Worm (Caenorhabditis elegans) whole organism, dauer: Measurements from ENCODE around the gene fzr-1.

Source experiments
- unc-62 ChIP-seq: sonication (generic microtip); optimal IDR thresholded peaks from 2 replicates; lab custom pipeline; 2017; ENCODE audit warnings: missing biosample characterization, missing genetic modification reagents, missing genetic modification characterization

Gene fzr-1

DNA sequence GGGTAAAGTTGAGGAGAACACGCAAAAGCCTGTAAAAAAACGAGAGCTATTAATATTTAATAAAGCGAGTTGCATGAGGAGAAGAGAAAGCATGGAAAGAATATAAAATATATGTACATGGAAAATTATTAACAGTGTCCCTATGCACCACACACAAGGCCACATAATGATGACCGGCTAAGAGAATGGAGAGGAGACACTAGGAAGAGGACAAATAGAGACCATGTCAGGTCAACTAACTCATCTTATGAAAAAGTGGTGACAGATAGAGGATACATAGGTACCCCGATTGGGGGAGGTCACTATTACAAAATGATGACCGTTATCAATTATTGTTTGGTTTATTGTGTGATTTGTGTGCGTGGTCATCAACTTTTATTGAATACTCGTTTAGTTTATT, at the start of gene fzr-1:
fzr-1 (minus strand) TSS at position 29 of the 400 bp plus-strand sequence.
- TF ChIP-seq unc-62 (GFP tag; lab: Kevin White, UChicago), result no peak

DNA sequence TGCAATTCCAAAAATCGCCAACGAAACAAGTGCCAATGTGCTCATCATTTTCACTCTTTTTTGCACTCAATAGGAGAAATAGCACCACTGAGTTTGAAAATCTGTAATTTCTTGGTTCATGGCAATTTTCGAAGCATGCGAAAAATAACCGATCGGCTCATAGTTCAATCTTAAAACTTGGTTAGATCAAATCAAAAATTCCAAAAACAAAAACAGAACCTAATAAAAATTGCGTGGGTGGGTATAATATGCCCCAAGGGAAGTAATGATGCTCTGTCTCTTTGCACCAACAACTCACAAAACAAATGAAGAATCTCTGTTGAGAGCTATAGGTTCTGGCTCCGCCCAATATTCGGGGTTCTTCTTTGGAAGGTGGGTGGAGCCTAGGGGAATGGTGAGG, 47.6 kb upstream of the fzr-1 start, which contains the start of gene nlp-11:
nlp-11 (minus strand) TSS at position 101 of the 400 bp plus-strand sequence.
- TF ChIP-seq unc-62 (GFP tag; lab: Kevin White, UChicago), result no peak

DNA sequence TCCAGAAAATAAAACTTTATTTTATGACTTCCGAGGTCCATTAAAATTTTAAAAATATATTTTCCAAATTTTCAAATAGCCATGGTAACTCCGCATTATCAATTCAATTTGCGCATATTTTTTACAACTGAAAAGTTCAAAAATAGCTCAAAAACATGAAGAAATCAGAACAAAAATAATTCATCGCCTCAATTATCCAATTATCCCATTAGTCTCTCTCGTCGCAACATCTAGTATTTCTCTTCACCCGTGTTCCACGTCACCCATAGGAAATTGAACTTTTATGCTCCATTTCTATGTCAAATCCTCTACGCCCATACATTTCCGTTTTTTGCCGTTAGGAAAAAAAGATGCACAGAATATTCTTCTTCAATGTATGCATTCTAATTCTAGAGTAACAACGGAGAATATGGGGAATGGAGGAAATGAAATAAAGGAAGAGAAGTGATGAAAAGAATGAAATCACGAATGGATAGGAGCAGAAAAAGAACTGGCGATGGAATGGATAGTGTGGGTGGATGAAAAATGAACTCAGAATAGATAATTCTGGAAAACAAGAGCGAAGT, 45.9 kb upstream of the fzr-1 start:
- TF ChIP-seq unc-62 (GFP tag; lab: Kevin White, UChicago), result no peak

DNA sequence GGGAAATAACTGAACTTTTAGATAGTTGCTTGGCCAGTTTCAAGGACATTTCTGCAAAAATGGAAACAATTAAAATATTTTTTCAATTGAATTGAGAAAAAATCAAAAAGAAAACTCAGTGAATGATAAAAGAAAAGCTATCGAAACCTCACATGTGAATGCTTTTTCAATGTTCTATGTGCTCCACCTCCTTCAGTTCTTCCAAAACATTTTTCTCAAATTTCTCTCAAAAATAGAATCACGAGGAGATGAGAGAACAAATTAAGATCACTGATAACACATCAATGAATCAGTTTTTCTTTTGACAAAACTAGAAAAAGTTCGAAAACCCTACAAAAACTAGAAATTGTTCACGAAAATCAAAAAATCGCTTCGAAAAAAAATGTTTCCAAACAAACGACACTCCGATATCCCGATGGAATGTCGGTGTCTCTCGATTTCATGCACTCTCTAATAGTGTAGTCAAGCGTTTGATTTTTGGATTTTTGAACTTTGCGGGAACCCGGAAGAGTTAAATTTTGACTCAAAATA, 42.5 kb upstream of the fzr-1 start, which contains the start of gene ZK1320.9:
ZK1320.9 (minus strand) TSS at position 51 of the 531 bp plus-strand sequence.
- no peak for TF ChIP-seq unc-62 (GFP tag; lab: Kevin White, UChicago)

DNA sequence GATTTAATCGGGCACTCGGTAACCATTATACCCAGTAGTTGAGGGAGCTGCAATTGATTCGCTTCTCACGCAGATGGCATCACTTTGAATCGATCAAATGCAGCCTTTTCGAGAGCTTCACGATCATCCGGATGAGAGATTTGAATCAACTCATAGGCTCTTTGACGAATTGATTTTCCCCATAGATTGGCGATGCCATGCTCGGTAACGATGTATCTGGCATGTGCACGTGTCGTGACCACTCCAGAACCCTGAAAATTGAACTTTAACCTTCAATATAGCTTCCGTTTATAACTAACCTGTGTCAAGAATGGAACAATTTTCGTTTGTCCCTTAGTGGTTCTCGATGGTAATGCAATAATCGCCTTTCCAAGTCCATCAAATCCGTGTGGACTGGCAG, 39.9 kb upstream of the fzr-1 start:
- no peak for TF ChIP-seq unc-62 (GFP tag; lab: Kevin White, UChicago)

DNA sequence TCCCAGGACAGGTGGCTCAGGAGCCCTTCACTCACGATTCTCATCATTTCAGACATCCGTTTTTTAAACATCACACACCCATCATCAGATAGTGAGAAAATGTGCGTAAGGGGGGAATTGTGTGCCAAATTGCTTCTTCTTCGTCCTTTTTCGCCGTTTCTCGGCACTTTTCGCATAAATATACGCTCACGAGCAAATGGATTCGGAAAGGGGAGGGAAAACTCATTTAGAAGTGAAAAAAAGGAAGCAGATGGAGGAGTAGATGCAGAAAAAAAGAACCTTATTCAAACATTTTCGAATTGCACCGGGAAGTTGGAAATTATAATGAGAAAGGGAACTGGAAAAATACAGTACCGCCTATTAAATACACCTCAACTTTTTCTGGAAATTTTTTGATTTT, 37.8 kb upstream of the fzr-1 start:
- no peak for TF ChIP-seq unc-62 (GFP tag; lab: Kevin White, UChicago)

DNA sequence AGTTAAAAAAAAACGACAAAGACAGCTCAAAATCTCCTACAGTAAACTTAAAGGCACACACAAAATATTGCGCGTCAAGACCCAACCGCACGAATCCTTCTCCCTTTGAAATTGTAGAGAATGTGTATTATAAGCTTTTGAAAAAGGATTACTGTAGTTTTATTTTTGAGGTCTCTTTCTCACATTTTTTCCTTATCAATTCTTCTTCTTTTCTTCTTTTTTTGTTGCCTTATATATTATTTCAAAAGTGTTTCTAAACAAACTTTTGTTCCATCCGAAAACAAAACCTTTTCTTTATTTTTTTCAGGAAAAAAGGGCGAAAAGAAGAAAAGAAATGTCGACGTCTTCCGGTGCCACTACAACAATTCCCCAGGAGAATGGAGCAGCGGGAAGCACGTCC, 36.2 kb upstream of the fzr-1 start, which contains the start of gene ZK1320.13:
ZK1320.13 (plus strand) TSS at position 301 of the 400 bp plus-strand sequence.
- TF ChIP-seq unc-62 (GFP tag; lab: Kevin White, UChicago), result no peak

DNA sequence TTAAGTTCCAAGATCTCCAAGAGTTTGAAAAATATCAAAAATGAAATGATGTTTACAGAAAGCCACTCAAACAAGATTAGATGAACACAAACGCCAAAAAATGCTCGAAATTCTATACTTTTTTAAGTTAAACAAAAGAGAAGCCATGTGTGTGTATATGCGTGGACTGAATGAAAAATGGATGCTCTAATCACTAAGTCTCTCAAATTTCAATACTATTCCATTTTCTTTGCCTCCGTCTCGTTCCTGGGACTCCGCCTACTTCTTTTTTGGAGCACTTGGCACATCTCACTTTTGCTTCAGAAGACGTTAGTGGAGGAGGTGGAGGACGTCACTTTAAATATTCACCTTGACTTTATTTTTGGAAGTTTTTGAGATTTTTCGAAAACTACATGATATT, 35.6 kb upstream of the fzr-1 start:
- TF ChIP-seq unc-62 (GFP tag; lab: Kevin White, UChicago), result no peak

DNA sequence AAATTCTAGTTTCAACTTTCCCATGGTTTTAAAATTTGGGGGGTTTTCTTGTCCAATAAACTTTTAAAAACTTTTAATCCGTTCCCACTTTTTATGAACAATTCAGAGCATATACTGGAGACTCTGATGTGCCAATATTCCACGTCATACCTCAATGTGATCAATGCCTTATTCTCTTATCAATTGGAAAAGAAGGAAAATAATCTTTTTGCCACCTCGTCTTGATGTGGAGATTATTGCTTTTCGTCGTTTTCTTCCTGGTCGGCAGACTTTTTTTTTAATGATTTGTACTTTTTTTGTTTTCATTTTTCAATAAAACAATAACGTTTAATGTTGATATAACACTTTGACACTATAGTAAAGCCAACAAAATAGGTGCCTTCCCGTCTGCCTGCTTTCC, 33.2 kb upstream of the fzr-1 start:
- TF ChIP-seq unc-62 (GFP tag; lab: Kevin White, UChicago), result no peak

DNA sequence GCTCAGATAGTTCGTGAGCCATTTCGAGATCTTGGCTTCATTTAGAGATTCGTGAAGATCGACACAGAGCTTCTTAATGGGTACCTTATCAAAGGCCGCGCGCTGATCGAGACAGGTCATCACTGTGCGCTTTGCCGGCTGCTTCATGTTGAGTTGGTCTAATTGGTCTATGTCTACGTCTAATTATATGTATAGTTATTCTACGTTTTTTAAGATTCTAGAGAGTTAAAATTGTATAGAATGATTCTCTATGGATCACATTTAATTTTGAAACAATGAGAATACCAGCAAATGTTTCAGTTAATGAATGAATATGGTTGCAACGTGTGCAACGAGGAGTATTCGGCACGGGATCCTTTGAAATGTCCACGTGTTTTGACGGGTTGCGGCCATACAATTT, 30.4 kb upstream of the fzr-1 start, which contains the start of gene arc-1:
arc-1 (plus strand) TSS at position 301 of the 400 bp plus-strand sequence.
- TF ChIP-seq unc-62 (GFP tag; lab: Kevin White, UChicago), result no peak

DNA sequence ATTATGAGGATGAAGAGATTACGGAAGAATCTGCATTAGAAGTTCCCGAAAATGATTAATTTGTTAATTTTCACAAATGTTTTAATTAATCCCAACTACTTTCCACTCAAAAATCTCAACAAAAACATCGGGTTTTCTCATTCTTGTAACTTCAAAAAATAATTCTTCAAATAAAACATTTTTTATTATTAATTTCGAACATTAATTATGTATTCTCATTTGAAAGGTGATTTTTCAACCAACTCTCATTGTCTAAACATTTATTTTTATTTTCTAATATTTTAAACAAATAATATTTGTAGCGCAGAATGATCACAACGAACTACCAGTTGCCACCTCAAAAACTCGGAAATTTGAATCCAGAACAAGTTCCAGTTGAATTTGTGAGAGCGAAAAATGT, 27.0 kb upstream of the fzr-1 start, which contains the start of gene ZK1320.7:
ZK1320.7 (plus strand) TSS at position 301 of the 400 bp plus-strand sequence.
- no peak for TF ChIP-seq unc-62 (GFP tag; lab: Kevin White, UChicago)

DNA sequence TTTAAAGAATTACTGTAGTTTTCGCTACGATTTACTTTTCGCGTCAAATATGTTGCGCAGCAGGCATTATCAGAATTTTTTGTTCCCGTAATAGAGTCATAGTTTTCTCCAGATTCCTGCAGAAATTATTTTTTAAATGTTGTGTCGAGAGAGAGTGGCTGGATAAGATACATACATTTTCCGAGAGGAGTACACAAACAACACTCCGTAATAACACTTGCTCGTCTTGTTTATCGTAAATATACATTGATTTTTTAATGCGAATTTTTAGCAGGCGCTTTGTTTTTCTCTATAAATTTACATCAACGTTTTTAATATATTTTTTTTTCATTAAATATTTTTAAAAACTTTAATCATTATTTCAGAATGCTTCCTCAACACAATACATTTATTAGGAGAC, 24.7 kb upstream of the fzr-1 start, which contains the start of gene taf-8:
taf-8 (plus strand) TSS at position 360 of the 400 bp plus-strand sequence.
- no peak for TF ChIP-seq unc-62 (GFP tag; lab: Kevin White, UChicago)

DNA sequence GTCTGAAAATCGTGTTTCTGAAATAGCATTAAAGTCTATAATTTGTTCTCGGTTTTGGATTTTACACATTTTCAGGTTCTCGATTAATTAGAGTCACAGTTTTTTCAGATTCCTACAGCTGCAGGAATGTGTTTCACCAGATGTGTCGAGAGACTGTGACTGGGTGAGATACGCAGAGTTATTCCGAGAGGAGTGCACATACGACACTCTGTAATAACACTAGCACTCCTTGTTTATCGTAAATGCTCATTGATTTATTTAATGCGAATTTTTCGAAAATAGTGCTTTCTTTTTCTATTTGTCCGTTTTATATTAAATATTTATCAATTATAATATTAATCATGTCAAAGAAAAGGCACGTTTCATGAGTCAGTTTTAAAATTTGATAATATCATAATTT, 23.1 kb upstream of the fzr-1 start, which contains the start of gene ZK1320.11:
ZK1320.11 (plus strand) TSS at position 243 of the 400 bp plus-strand sequence.
- no peak for TF ChIP-seq unc-62 (GFP tag; lab: Kevin White, UChicago)

DNA sequence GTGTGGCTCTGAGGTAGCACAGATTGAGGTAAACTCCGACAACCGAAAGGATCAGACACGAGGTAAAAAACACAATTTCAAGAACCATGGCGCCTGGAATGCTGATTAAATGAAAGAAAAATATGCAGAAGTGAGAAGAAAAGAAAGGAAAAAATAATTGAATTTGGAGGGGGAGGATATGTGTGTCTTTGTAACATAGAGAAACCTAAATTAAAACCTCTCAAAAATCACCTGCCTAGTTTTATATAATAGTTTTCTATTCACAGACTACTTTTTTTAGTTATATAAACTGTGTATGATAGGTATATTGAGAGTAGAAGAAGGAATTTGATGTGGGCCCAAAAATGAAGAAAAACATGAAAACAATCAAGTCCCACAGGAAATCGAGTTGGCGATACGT, 21.3 kb upstream of the fzr-1 start, which contains the start of gene ZK1320.5:
ZK1320.5 (minus strand) TSS at position 101 of the 400 bp plus-strand sequence.
- TF ChIP-seq unc-62 (GFP tag; lab: Kevin White, UChicago), result no peak

DNA sequence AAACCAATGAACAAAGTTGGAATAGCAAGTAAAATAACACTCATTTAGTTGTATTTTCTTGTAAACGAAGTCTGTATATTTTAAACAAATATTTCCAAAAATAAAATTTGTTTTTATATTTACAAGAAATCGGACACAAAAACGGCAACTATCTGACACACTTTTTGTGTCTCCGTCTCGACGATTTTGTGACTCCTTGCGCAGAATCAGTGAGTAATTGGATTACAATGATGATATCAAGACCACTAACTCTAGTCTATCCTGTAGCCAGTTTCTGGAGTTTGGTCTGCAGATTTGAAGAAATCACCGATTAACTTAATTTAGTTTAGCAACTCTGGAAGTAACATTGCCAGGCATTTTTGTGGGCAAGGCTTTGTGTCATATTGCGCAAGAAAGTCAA, 18.5 kb upstream of the fzr-1 start, which contains the start of gene cyp-13A10:
cyp-13A10 (minus strand) TSS at position 88 of the 400 bp plus-strand sequence.
- TF ChIP-seq unc-62 (GFP tag; lab: Kevin White, UChicago), result no peak

DNA sequence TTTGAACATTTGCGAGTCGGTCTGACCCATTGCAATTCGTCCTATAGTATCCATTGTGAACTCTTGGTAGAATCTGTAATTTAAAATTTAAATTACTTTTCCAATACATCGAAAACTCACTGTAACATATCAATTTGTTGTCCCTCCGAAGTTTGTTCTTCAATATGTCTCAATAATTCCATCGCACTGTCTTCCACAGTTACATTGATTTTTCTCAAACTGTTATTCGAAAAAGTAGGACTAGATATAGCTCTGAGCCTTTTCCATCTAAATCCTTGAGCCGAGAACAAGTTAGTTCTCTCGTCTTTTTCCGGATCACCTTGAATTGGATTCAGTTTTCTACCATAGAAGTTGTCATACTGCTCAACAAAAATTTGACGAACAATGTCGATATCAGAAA, 17.9 kb upstream of the fzr-1 start:
- TF ChIP-seq unc-62 (GFP tag; lab: Kevin White, UChicago), result no peak

DNA sequence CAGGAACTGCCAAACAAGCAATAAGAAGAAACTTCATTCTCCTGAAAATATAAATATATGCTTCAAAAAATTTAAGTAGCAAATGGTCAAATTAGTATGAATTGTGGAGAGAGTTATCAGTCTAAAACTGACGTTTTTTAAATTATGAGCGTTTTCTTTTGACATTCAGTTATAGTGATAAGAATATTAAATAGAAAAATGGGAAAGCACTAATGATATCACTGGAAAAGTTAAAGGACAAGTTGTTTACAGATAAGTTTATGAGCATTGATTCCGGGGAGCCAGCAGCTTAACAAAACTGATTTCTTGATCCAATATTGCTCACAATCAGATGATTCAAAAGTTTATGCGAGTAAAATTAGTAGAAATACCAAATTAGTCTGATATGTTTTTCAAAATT, 16.1 kb upstream of the fzr-1 start, which contains the start of gene ZK1320.3:
ZK1320.3 (minus strand) TSS at position 41 of the 400 bp plus-strand sequence.
- TF ChIP-seq unc-62 (GFP tag; lab: Kevin White, UChicago), result no peak
